Fruit fly (Drosophila melanogaster) whole organism, embryonic: ENCODE results near the gene Elp5.

Experiments used
- BEAF-32 ChIP-seq: fragments of 200-800 bp; sonication (Bioruptor generic); optimal IDR thresholded peaks from 3 replicates; lab custom pipeline; 2017; ENCODE audit warnings: missing biosample characterization, missing genetic modification characterization, mild to moderate bottlenecking, moderate library complexity, missing genetic modification reagents
- CG11723 ChIP-seq: fragments of 200-800 bp; sonication (Bioruptor generic); optimal IDR thresholded peaks from 2 replicates; lab custom pipeline; 2017; ENCODE audit warnings: missing biosample characterization, mild to moderate bottlenecking, missing genetic modification characterization
- CG13894 ChIP-seq: fragments of 200-800 bp; sonication (Bioruptor generic); optimal IDR thresholded peaks from 3 replicates; lab custom pipeline; 2018; ENCODE audit warnings: missing biosample characterization, mild to moderate bottlenecking, missing genetic modification characterization, moderate library complexity
- CG14050 ChIP-seq: fragments of 200-800 bp; sonication (Bioruptor generic); IDR thresholded peaks from 3 replicates; pipeline ENCODE4 v1.3.6; 2022; ENCODE audit warnings: missing biosample characterization, missing genetic modification characterization
- CG15011 ChIP-seq: fragments of 200-800 bp; sonication (Bioruptor generic); optimal IDR thresholded peaks from 3 replicates; lab custom pipeline; 2018; ENCODE audit warnings: missing biosample characterization, mild to moderate bottlenecking, missing genetic modification characterization
- CG1529 ChIP-seq: fragments of 200-800 bp; sonication (Bioruptor generic); optimal IDR thresholded peaks from 3 replicates; lab custom pipeline; 2018; ENCODE audit warnings: missing biosample characterization, missing genetic modification characterization
- CG15696 ChIP-seq: fragments of 200-800 bp; sonication (Bioruptor generic); optimal IDR thresholded peaks from 2 replicates; lab custom pipeline; 2019; ENCODE audit warnings: missing biosample characterization, mild to moderate bottlenecking, missing genetic modification characterization, moderate library complexity
- CG18011 ChIP-seq: fragments of 200-800 bp; sonication (Bioruptor generic); optimal IDR thresholded peaks from 2 replicates; lab custom pipeline; 2017; ENCODE audit warnings: missing biosample characterization, missing genetic modification characterization, mild to moderate bottlenecking, moderate library complexity, missing genotype
- CG2120 ChIP-seq: fragments of 200-800 bp; sonication (Bioruptor generic); optimal IDR thresholded peaks from 3 replicates; lab custom pipeline; 2016; ENCODE audit warnings: missing biosample characterization, missing genetic modification characterization
- CG34224 ChIP-seq: fragments of 200-800 bp; sonication (Bioruptor generic); IDR thresholded peaks from 3 replicates; pipeline ENCODE4 v1.3.6; 2022; ENCODE audit warnings: missing biosample characterization, missing genetic modification characterization; ENCODE audit not compliant: partially characterized antibody
- CG3995 ChIP-seq: fragments of 200-800 bp; sonication (Bioruptor generic); optimal IDR thresholded peaks from 3 replicates; lab custom pipeline; 2016; ENCODE audit warnings: missing biosample characterization, missing genetic modification characterization
- CG42726 ChIP-seq: fragments of 200-800 bp; sonication (Bioruptor generic); IDR thresholded peaks from 2 replicates; pipeline ENCODE4 v1.3.6; 2022; ENCODE audit warnings: missing biosample characterization, missing genetic modification characterization; ENCODE audit not compliant: partially characterized antibody
- CG43689 ChIP-seq: fragments of 200-800 bp; sonication (Bioruptor generic); IDR thresholded peaks from 2 replicates; pipeline ENCODE4 v1.3.6; 2022; ENCODE audit warnings: missing biosample characterization, missing genetic modification characterization
- CG7357 ChIP-seq: fragments of 200-800 bp; sonication (Bioruptor generic); IDR thresholded peaks from 3 replicates; pipeline ENCODE4 v1.3.6; 2022; ENCODE audit warnings: missing biosample characterization, missing genetic modification characterization
- CHES-1-like ChIP-seq: fragments of 200-800 bp; sonication (Bioruptor generic); optimal IDR thresholded peaks from 2 replicates; lab custom pipeline; 2016; ENCODE audit warnings: missing biosample characterization, missing genetic modification characterization
- D19A ChIP-seq: fragments of 200-800 bp; optimal IDR thresholded peaks from 3 replicates; lab custom pipeline; 2019; ENCODE audit warnings: missing biosample characterization, mild to moderate bottlenecking, missing genetic modification characterization, moderate library complexity
- Dll ChIP-seq: fragments of 200-800 bp; sonication (Bioruptor generic); IDR thresholded peaks from 4 replicates; pipeline ENCODE4 v1.3.6; 2022; ENCODE audit warnings: missing biosample characterization, missing genetic modification characterization; ENCODE audit not compliant: partially characterized antibody
- Eip74EF ChIP-seq, 2 experiments: fragments of 200-800 bp in 1 of 2; fragments of >200 bp in 1 of 2; sonication (Bioruptor generic) in 1 of 2; optimal IDR thresholded peaks; 2 replicates each; lab custom pipeline; 2017 to 2019; ENCODE audit warnings: missing biosample characterization in 2 of 2, missing genetic modification characterization in 2 of 2, mild to moderate bottlenecking in 1 of 2, moderate library complexity in 1 of 2
- HHEX ChIP-seq: fragments of 200-800 bp; sonication (Bioruptor generic); optimal IDR thresholded peaks from 3 replicates; lab custom pipeline; 2017; ENCODE audit warnings: missing biosample characterization, mild to moderate bottlenecking, missing genetic modification characterization, missing genetic modification reagents
- Max ChIP-seq: fragments of 200-800 bp; sonication (Bioruptor generic); optimal IDR thresholded peaks from 2 replicates; lab custom pipeline; 2016; ENCODE audit warnings: missing biosample characterization, mild to moderate bottlenecking, missing genetic modification characterization
- Myb ChIP-seq: fragments of 200-800 bp; sonication (Bioruptor generic); optimal IDR thresholded peaks from 2 replicates; lab custom pipeline; 2016; ENCODE audit warnings: missing biosample characterization, missing genetic modification characterization
- Nf-YC ChIP-seq: fragments of 200-800 bp; optimal IDR thresholded peaks from 3 replicates; lab custom pipeline; 2019; ENCODE audit warnings: missing biosample characterization, mild to moderate bottlenecking, missing genetic modification characterization, moderate library complexity
- Oli ChIP-seq: fragments of 200-800 bp; sonication (Bioruptor generic); optimal IDR thresholded peaks from 2 replicates; lab custom pipeline; 2018; ENCODE audit warnings: missing biosample characterization, mild to moderate bottlenecking, missing genetic modification characterization, moderate library complexity
- Pdp1 ChIP-seq, 2 experiments: fragments of 200-800 bp; sonication (Bioruptor generic); optimal IDR thresholded peaks; 3 replicates each; lab custom pipeline; 2016; ENCODE audit warnings: missing biosample characterization in 2 of 2, missing genetic modification characterization in 2 of 2, mild to moderate bottlenecking in 1 of 2, moderate library complexity in 1 of 2
- Rx ChIP-seq: fragments of 200-800 bp; sonication (Bioruptor generic); IDR thresholded peaks from 2 replicates; pipeline ENCODE4 v1.3.6; 2022; ENCODE audit warnings: missing biosample characterization, missing genetic modification characterization
- Scr ChIP-seq: fragments of 200-800 bp; sonication (Bioruptor generic); IDR thresholded peaks from 2 replicates; pipeline ENCODE4 v1.3.6; 2022; ENCODE audit warnings: missing biosample characterization, missing genetic modification characterization; ENCODE audit not compliant: partially characterized antibody
- al ChIP-seq: fragments of 200-800 bp; sonication (Bioruptor generic); IDR thresholded peaks from 2 replicates; pipeline ENCODE4 v1.3.6; 2022; ENCODE audit warnings: missing biosample characterization, missing genetic modification characterization
- amos ChIP-seq: fragments of 200-800 bp; sonication (Bioruptor generic); IDR thresholded peaks from 2 replicates; pipeline ENCODE4 v1.3.6; 2022; ENCODE audit warnings: missing biosample characterization, missing genetic modification characterization; ENCODE audit not compliant: partially characterized antibody
- bab2 ChIP-seq: fragments of 200-800 bp; sonication (Bioruptor generic); optimal IDR thresholded peaks from 2 replicates; lab custom pipeline; 2016; ENCODE audit warnings: missing biosample characterization, missing genetic modification characterization
- bbx ChIP-seq: fragments of 200-800 bp; sonication (Bioruptor generic); IDR thresholded peaks from 2 replicates; pipeline ENCODE4 v1.3.6; 2022; ENCODE audit warnings: missing biosample characterization, missing genetic modification characterization; ENCODE audit not compliant: partially characterized antibody
- bigmax ChIP-seq: fragments of 200-800 bp; sonication (Bioruptor generic); optimal IDR thresholded peaks from 2 replicates; lab custom pipeline; 2018; ENCODE audit warnings: missing biosample characterization, mild to moderate bottlenecking, missing genetic modification characterization
- crp ChIP-seq, 2 experiments: fragments of 200-800 bp; sonication (Bioruptor generic); optimal IDR thresholded peaks; 2 replicates in 1 of 2; 3 replicates in 1 of 2; lab custom pipeline; 2017; ENCODE audit warnings: missing biosample characterization in 2 of 2, missing genetic modification characterization in 2 of 2, mild to moderate bottlenecking in 1 of 2, moderate library complexity in 1 of 2
- emc ChIP-seq: fragments of 200-800 bp; sonication (Bioruptor generic); optimal IDR thresholded peaks from 2 replicates; lab custom pipeline; 2016; ENCODE audit warnings: missing biosample characterization, missing genetic modification characterization
- esg ChIP-seq: fragments of 200-800 bp; sonication (Bioruptor generic); conservative IDR thresholded peaks from 2 replicates; pipeline ENCODE4 v1.3.6; 2022; ENCODE audit warnings: missing biosample characterization, missing genetic modification characterization
- exex ChIP-seq: fragments of 200-800 bp; sonication (Bioruptor generic); optimal IDR thresholded peaks from 4 replicates; lab custom pipeline; 2018; ENCODE audit warnings: missing biosample characterization, mild to moderate bottlenecking, missing genetic modification characterization, moderate library complexity
- hb ChIP-seq: fragments of 200-800 bp; sonication (Bioruptor generic); IDR thresholded peaks from 3 replicates; pipeline ENCODE4 v1.3.6; 2022; ENCODE audit warnings: missing biosample characterization, missing genetic modification characterization; ENCODE audit not compliant: partially characterized antibody
- nmo ChIP-seq: fragments of 200-800 bp; sonication (Bioruptor generic); optimal IDR thresholded peaks from 2 replicates; lab custom pipeline; 2018; ENCODE audit warnings: missing biosample characterization, mild to moderate bottlenecking, missing genetic modification characterization, moderate library complexity
- pita ChIP-seq: fragments of 200-800 bp; sonication (Bioruptor generic); optimal IDR thresholded peaks from 2 replicates; lab custom pipeline; 2017; ENCODE audit warnings: missing biosample characterization, mild to moderate bottlenecking, missing genetic modification characterization
- pzg ChIP-seq: fragments of 200-800 bp; sonication (Bioruptor generic); optimal IDR thresholded peaks from 3 replicates; lab custom pipeline; 2018; ENCODE audit warnings: missing biosample characterization, mild to moderate bottlenecking, missing genetic modification characterization, moderate library complexity
- seq ChIP-seq: fragments of 200-800 bp; sonication (Bioruptor generic); IDR thresholded peaks from 2 replicates; pipeline ENCODE4 v1.3.6; 2022; ENCODE audit warnings: missing biosample characterization, missing genetic modification characterization
- sim ChIP-seq: fragments of 200-800 bp; sonication (Bioruptor generic); IDR thresholded peaks from 2 replicates; pipeline ENCODE4 v1.3.6; 2022; ENCODE audit warnings: missing biosample characterization, missing genetic modification characterization
- sna ChIP-seq: fragments of 200-800 bp; sonication (Bioruptor generic); IDR thresholded peaks from 2 replicates; pipeline ENCODE4 v1.3.6; 2022; ENCODE audit warnings: missing biosample characterization, missing genetic modification characterization; ENCODE audit not compliant: partially characterized antibody
- tgo ChIP-seq: fragments of 200-800 bp; sonication (Bioruptor generic); IDR thresholded peaks from 3 replicates; pipeline ENCODE4 v1.3.6; 2022; ENCODE audit warnings: missing biosample characterization, missing genetic modification characterization
- tup ChIP-seq: fragments of 200-800 bp; sonication (Bioruptor generic); optimal IDR thresholded peaks from 2 replicates; lab custom pipeline; 2016; ENCODE audit warnings: missing biosample characterization, mild to moderate bottlenecking, missing genetic modification characterization, moderate library complexity
- unc-4 ChIP-seq: fragments of 200-800 bp; sonication (Bioruptor generic); IDR thresholded peaks from 2 replicates; pipeline ENCODE4 v1.3.6; 2022; ENCODE audit warnings: missing biosample characterization, missing genetic modification characterization; ENCODE audit not compliant: partially characterized antibody
- wdn ChIP-seq: fragments of 200-800 bp; sonication (Bioruptor generic); IDR thresholded peaks from 2 replicates; pipeline ENCODE4 v1.3.6; 2022; ENCODE audit warnings: missing biosample characterization, missing genetic modification characterization
- wor ChIP-seq: fragments of 200-800 bp; sonication (Bioruptor generic); IDR thresholded peaks from 2 replicates; pipeline ENCODE4 v1.3.6; 2022; ENCODE audit warnings: missing biosample characterization, missing genetic modification characterization

Gene Elp5

DNA sequence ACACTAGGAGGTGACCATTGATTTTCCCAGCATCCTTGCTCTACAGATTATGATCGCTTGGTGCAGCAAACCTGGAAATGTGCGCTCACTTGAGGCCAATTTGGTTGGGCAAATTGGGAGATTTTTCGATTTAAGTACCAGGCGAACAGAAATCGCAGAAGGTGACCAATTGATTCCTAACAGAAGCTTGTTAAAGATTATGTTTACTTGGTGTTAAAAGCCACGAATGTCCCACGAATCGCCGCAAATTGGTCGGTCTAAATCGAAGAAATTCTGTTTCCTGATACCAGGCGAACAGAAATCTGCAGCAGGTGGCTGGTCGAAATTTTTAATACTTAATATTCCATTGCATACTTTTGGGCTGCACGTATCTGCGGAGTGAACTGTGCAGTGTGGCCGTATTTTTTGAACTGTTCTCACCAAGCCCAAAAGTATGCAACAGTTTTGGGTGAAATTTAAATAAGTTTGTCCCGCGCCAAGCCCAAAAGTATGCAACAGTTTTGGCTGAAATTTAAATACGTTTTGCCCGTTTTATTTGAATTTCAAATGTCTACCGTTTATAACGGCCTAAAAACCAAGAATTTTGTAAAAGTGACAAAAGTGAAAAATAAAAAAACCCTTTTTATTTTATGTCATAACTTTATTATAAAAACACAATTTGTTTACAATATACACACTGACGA, 13.3 kb upstream of the Elp5 start, which contains the start of gene CG32301 (continued):
- peak; percentile 51 for TF ChIP-seq bbx (GFP tag; lab: Robert Waterston, UW)
- TF ChIP-seq CG1529 (GFP tag; lab: Kevin White, UChicago), result no peak
- peak; percentile 64 for TF ChIP-seq sna (GFP tag; lab: Robert Waterston, UW)
- no peak for TF ChIP-seq Eip74EF (GFP tag; optimal IDR thresholded peaks at IDR 0.05; lab: Kevin White, UChicago)
- no peak for TF ChIP-seq nmo (GFP tag; lab: Kevin White, UChicago)
- 0 out of 2 replicates have a peak, but pooled peaks have one; percentile 24 for TF ChIP-seq CG42726
- peak; percentile 32; the same call in 1 of the 2 replicates for TF ChIP-seq amos (GFP tag; lab: Robert Waterston, UW)
- TF ChIP-seq CG43689 (GFP tag; lab: Robert Waterston, UW), result no peak
- TF ChIP-seq Myb (GFP tag; lab: Kevin White, UChicago), result peak; percentile 97
- no peak for TF ChIP-seq exex (tag; lab: Kevin White, UChicago)
- TF ChIP-seq Scr (GFP tag; lab: Robert Waterston, UW), result peak; percentile 42
- TF ChIP-seq unc-4, result 0 out of 2 replicates have a peak, but pooled peaks have one; percentile 32
- TF ChIP-seq tgo (GFP tag; lab: Robert Waterston, UW), result no peak
- TF ChIP-seq tup, result no peak
- TF ChIP-seq CG3995 (GFP tag; lab: Kevin White, UChicago), result no peak
- no peak for TF ChIP-seq sim (GFP tag; lab: Robert Waterston, UW)
- no peak for TF ChIP-seq CG11723 (GFP tag; lab: Kevin White, UChicago)
- TF ChIP-seq Rx (GFP tag; lab: Robert Waterston, UW), result no peak
- no peak for TF ChIP-seq D19A (tag; lab: Kevin White, UChicago)
- no peak for TF ChIP-seq wdn
- TF ChIP-seq CG15696 (tag; lab: Kevin White, UChicago), result no peak
- no peak for TF ChIP-seq Nf-YC
- no peak for TF ChIP-seq bigmax (GFP tag; lab: Kevin White, UChicago)
- peak; percentile 48; the same call in 2 of the 3 replicates for TF ChIP-seq CG34224 (GFP tag; lab: Robert Waterston, UW)
- no peak for TF ChIP-seq esg (GFP tag; lab: Robert Waterston, UW)
- TF ChIP-seq CG14050 (GFP tag; lab: Robert Waterston, UW), result no peak
- TF ChIP-seq CHES-1-like (GFP tag; lab: Kevin White, UChicago), result no peak
- no peak for TF ChIP-seq CG18011
- TF ChIP-seq Max (GFP tag; lab: Kevin White, UChicago), result no peak
- TF ChIP-seq pita, result no peak
- TF ChIP-seq crp (GFP tag; optimal IDR thresholded peaks at IDR 0.05; lab: Kevin White, UChicago), result no peak
- TF ChIP-seq Pdp1 (GFP tag; optimal IDR thresholded peaks at IDR 0.05; lab: Kevin White, UChicago), result no peak
- TF ChIP-seq BEAF-32 (GFP tag; lab: Kevin White, UChicago), result no peak
- TF ChIP-seq HHEX (GFP tag; lab: Kevin White, UChicago), result no peak
- TF ChIP-seq seq (GFP tag; lab: Robert Waterston, UW), result no peak
- no peak for TF ChIP-seq CG15011 (GFP tag; lab: Kevin White, UChicago)
- no peak for TF ChIP-seq hb
- TF ChIP-seq al (GFP tag; lab: Robert Waterston, UW), result no peak
- TF ChIP-seq bab2 (GFP tag; lab: Kevin White, UChicago), result no peak
- TF ChIP-seq CG13894 (tag; lab: Kevin White, UChicago), result no peak
- TF ChIP-seq CG2120 (GFP tag; lab: Kevin White, UChicago), result no peak
- TF ChIP-seq Dll (GFP tag; lab: Robert Waterston, UW), result peak; percentile 51; the same call in 2 of the 4 replicates
- no peak for TF ChIP-seq CG7357 (GFP tag; lab: Robert Waterston, UW)
- no peak for TF ChIP-seq wor
- no peak for TF ChIP-seq emc (GFP tag; lab: Kevin White, UChicago)
- peak; percentile 3 for TF ChIP-seq pzg
- no peak for TF ChIP-seq Oli (tag; lab: Kevin White, UChicago)
